Fruit fly (Drosophila melanogaster): ENCODE data around the gene Ubx.

- TF ChIP-seq CG12155 (GFP tag; optimal IDR thresholded peaks at IDR 0.05) = no peak
- no peak for TF ChIP-seq Usf (GFP tag; optimal IDR thresholded peaks at IDR 0.05)
- TF ChIP-seq seq (GFP tag; IDR thresholded peaks at IDR 0.05) = peak; percentile 70; the same call in 1 of the 2 replicates
- no peak for TF ChIP-seq CG2889 (GFP tag; IDR thresholded peaks at IDR 0.05)
- TF ChIP-seq CTCF (GFP tag; optimal IDR thresholded peaks at IDR 0.05) = no peak
- no peak for TF ChIP-seq ham (GFP tag; IDR thresholded peaks at IDR 0.05)
- no peak for TF ChIP-seq vfl (GFP tag; optimal IDR thresholded peaks at IDR 0.05)
- TF ChIP-seq CG10565 (GFP tag; optimal IDR thresholded peaks at IDR 0.05) = no peak
- TF ChIP-seq wor (GFP tag; IDR thresholded peaks at IDR 0.05) = no peak
- no peak for TF ChIP-seq CG13894 (tag; optimal IDR thresholded peaks at IDR 0.05)
- TF ChIP-seq hb (GFP tag; IDR thresholded peaks at IDR 0.05; ENCODE audit: partially characterized antibody) = no peak
- TF ChIP-seq rib (GFP tag; IDR thresholded peaks at IDR 0.05) = no peak
- TF ChIP-seq emc (GFP tag; optimal IDR thresholded peaks at IDR 0.05) = no peak
These were observed 62.0 kb downstream of the Ubx start for dm6 chr3R:16672213-16672706.

All from whole organism, embryonic.